Fruit fly (Drosophila melanogaster): ENCODE data around the gene Kah.

Kah gene

DNA sequence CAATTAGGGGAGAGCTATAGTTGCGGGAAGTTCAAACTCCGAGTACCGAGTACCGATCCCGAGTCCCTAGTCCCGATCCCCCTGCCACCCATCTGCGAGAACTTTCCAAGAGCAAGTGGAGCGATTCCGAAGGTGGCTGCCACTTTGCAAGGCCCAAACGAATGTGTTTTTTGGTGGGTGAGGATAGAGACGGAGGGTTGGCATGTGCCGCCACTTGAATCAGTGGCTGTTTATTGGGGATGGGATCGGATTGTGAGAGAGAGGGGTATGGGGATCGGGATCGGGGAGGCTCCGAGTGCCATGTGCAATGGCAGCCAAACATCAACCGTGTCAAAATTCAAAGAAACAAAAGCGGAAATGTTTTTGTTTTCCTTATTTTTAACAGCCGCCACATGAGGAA, 3.2 kb upstream of the Kah start:
- TF ChIP-seq psq (GFP tag; optimal IDR thresholded peaks at IDR 0.05) (no peak), Myc (optimal IDR thresholded peaks at IDR 0.05) (no peak), h (GFP tag; optimal IDR thresholded peaks at IDR 0.05) (no peak), Vsx2 (GFP tag; optimal IDR thresholded peaks at IDR 0.05; ENCODE audit: partially characterized antibody) (no peak), Dif (GFP tag; optimal IDR thresholded peaks at IDR 0.05; ENCODE audit: partially characterized antibody) (no peak), Sp1 (GFP tag; optimal IDR thresholded peaks at IDR 0.05) (no peak), HLH106 (tag; optimal IDR thresholded peaks at IDR 0.05) (no peak)

DNA sequence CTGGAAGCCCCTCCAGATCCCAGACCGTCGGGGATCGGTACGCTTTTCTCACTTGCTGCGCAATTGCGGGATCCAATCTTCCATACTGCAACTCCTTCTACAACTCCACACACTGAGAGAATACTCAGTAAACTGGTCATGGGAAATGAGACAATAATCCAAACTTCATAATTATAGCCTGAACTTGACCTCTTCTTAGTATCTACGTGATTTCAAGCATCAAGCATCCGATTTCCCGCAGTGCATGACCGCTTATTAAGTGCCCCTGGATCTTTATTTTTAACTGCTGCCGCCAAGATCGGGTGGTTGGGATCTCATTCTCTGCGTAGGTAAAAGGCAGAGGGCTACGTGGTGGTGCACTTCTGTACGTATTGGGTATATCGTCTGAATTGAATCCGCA, 2.3 kb upstream of the Kah start:
- no peak for TF ChIP-seq CG32264 (GFP tag; optimal IDR thresholded peaks at IDR 0.05)
- TF ChIP-seq psq (GFP tag; optimal IDR thresholded peaks at IDR 0.05), result no peak
- no peak for TF ChIP-seq OdsH (GFP tag; optimal IDR thresholded peaks at IDR 0.05)
- TF ChIP-seq Hnf4 (GFP tag; optimal IDR thresholded peaks at IDR 0.05), result no peak
- TF ChIP-seq dl (GFP tag; optimal IDR thresholded peaks at IDR 0.05; ENCODE audit: insufficient read depth in 1 of 2, partially characterized antibody in 2 of 2), result no peak
- TF ChIP-seq Dif (GFP tag; optimal IDR thresholded peaks at IDR 0.05; ENCODE audit: partially characterized antibody), result no peak
- TF ChIP-seq Hr78 (GFP tag; optimal IDR thresholded peaks at IDR 0.05), result no peak
- TF ChIP-seq tai (GFP tag; optimal IDR thresholded peaks at IDR 0.05), result no peak
- no peak for TF ChIP-seq jim (GFP tag; optimal IDR thresholded peaks at IDR 0.05)
- TF ChIP-seq CrebA (GFP tag; optimal IDR thresholded peaks at IDR 0.05; ENCODE audit: borderline replicate concordance), result no peak
- no peak for TF ChIP-seq Jra (GFP tag; optimal IDR thresholded peaks at IDR 0.05)
- no peak for TF ChIP-seq fru (GFP tag; optimal IDR thresholded peaks at IDR 0.05)
- no peak for TF ChIP-seq br (GFP tag; optimal IDR thresholded peaks at IDR 0.05)
- TF ChIP-seq Myc (optimal IDR thresholded peaks at IDR 0.05), result no peak
- TF ChIP-seq Sp1 (GFP tag; optimal IDR thresholded peaks at IDR 0.05), result no peak
- no peak for TF ChIP-seq Mio (GFP tag; optimal IDR thresholded peaks at IDR 0.05)
- no peak for TF ChIP-seq Vsx2 (GFP tag; optimal IDR thresholded peaks at IDR 0.05; ENCODE audit: partially characterized antibody)

DNA sequence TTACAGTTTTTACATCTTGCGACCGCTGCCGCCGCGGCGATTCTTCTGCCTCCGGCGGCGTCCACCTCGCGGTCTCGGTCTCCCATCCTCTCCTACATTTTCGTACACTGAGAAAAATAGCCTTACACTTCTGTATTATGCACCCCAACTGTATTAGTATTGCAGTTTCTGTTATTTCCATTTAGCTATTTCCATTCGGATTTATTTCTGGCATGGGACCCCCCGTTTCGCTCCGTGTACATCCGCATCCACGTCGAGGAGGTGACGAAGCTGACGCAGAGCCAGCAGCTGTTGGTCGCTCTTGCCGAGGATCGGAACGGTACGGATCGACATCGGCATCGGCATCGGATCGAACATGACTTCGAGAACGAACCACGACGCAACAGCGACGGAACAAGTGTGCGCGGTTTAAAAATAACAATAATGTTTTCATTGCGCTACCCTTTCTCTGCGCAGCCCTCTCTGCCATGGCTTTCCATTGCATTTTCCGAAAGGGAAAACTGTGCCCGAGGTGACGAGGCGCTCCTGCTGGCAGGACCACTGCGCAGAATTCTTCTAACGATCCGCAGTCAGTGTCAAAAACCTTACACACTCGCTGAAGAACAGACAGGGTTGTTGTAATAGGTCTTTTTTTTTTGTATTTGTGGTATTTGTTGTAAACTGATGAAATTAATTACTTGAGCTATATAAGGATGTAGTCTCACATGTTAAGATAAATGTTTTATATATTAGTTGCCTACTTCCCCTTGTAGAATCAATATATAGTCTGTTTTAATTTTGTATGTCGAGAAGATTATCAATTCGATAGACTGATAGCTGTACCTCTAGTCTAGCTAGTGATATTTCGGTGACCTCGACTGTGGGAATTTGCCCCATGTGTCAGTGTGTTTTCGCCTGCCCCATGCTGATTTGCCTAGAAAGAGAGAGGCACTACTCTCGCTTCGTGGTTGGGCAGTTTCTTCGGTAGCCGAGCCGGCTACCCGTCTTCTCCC, 512 bp upstream of the Kah start:
- TF ChIP-seq usp (GFP tag; optimal IDR thresholded peaks at IDR 0.05), result no peak
- peak; percentile 0 for TF ChIP-seq OdsH (GFP tag; optimal IDR thresholded peaks at IDR 0.05)
- TF ChIP-seq Hnf4 (GFP tag; optimal IDR thresholded peaks at IDR 0.05), result no peak
- no peak for TF ChIP-seq Hr83 (GFP tag; optimal IDR thresholded peaks at IDR 0.05; ENCODE audit: poor library complexity, severe bottlenecking)
- TF ChIP-seq Rel (GFP tag; optimal IDR thresholded peaks at IDR 0.05), result no peak
- no peak for TF ChIP-seq Rel (tag; optimal IDR thresholded peaks at IDR 0.05)
- TF ChIP-seq Abd-B (GFP tag; optimal IDR thresholded peaks at IDR 0.05), result no peak
- no peak for TF ChIP-seq Myc (optimal IDR thresholded peaks at IDR 0.05)
- TF ChIP-seq fru (GFP tag; optimal IDR thresholded peaks at IDR 0.05), result peak; percentile 58
- TF ChIP-seq N (GFP tag; optimal IDR thresholded peaks at IDR 0.05), result no peak
- TF ChIP-seq dsf (GFP tag; optimal IDR thresholded peaks at IDR 0.05; ENCODE audit: borderline replicate concordance), result no peak
- TF ChIP-seq dl (GFP tag; optimal IDR thresholded peaks at IDR 0.05; ENCODE audit: insufficient read depth in 1 of 2, partially characterized antibody in 2 of 2), result no peak
- TF ChIP-seq CrebA (GFP tag; optimal IDR thresholded peaks at IDR 0.05; ENCODE audit: borderline replicate concordance), result no peak
- peak; percentile 60 for TF ChIP-seq br (GFP tag; optimal IDR thresholded peaks at IDR 0.05)
- TF ChIP-seq CG9705 (GFP tag; optimal IDR thresholded peaks at IDR 0.05), result peak; percentile 3
- no peak for TF ChIP-seq Mio (GFP tag; optimal IDR thresholded peaks at IDR 0.05)
- peak; percentile 63 for TF ChIP-seq HLH106 (tag; optimal IDR thresholded peaks at IDR 0.05)
- peak; percentile 60 for TF ChIP-seq h (GFP tag; optimal IDR thresholded peaks at IDR 0.05)
- TF ChIP-seq Dfd (GFP tag; optimal IDR thresholded peaks at IDR 0.05), result no peak
- no peak for TF ChIP-seq Hr78 (GFP tag; optimal IDR thresholded peaks at IDR 0.05)
- TF ChIP-seq ey (GFP tag; optimal IDR thresholded peaks at IDR 0.05), result peak; percentile 60
- peak; percentile 9 for TF ChIP-seq psq (GFP tag; optimal IDR thresholded peaks at IDR 0.05)
- TF ChIP-seq foxo (GFP tag; optimal IDR thresholded peaks at IDR 0.05), result peak in 1 of 2 experiments; percentile 53
- TF ChIP-seq woc (GFP tag; optimal IDR thresholded peaks at IDR 0.05), result no peak
- peak; percentile 28 for TF ChIP-seq dmrt93B (GFP tag; optimal IDR thresholded peaks at IDR 0.05)
- no peak for TF ChIP-seq brk (GFP tag; optimal IDR thresholded peaks at IDR 0.05)
- TF ChIP-seq Sp1 (GFP tag; optimal IDR thresholded peaks at IDR 0.05), result peak; percentile 22
- TF ChIP-seq lola (GFP tag; optimal IDR thresholded peaks at IDR 0.05), result no peak
- peak; percentile 55 for TF ChIP-seq rgr (GFP tag; optimal IDR thresholded peaks at IDR 0.05)
- no peak for TF ChIP-seq Vsx2 (GFP tag; optimal IDR thresholded peaks at IDR 0.05; ENCODE audit: partially characterized antibody)
- TF ChIP-seq sv (GFP tag; optimal IDR thresholded peaks at IDR 0.05), result peak; percentile 81
- TF ChIP-seq tai (GFP tag; optimal IDR thresholded peaks at IDR 0.05), result no peak
- TF ChIP-seq Jra (GFP tag; optimal IDR thresholded peaks at IDR 0.05), result no peak
- TF ChIP-seq CG32264 (GFP tag; optimal IDR thresholded peaks at IDR 0.05), result no peak
